Worm (Caenorhabditis elegans): ENCODE data around the gene C53A5.2.

Gene C53A5.2

ce11 chrV:14523105-14523504, at the start of gene C53A5.2:
Gene C53A5.2, minus strand, starts transcription at chrV:14523205.
- TF ChIP-seq unc-62 (GFP tag; optimal IDR thresholded peaks at IDR 0.05), result no peak

ce11 chrV:14562589-14562988, 39.6 kb upstream of the C53A5.2 start, which contains the start of gene C53A5.11:
Gene C53A5.11, plus strand, starts transcription at chrV:14562889.
- no peak for TF ChIP-seq unc-62 (GFP tag; optimal IDR thresholded peaks at IDR 0.05)

ce11 chrV:14559312-14559711, 36.3 kb upstream of the C53A5.2 start, which contains the start of gene srt-32:
Gene srt-32, plus strand, starts transcription at chrV:14559612.
- no peak for TF ChIP-seq unc-62 (GFP tag; optimal IDR thresholded peaks at IDR 0.05)

ce11 chrV:14558757-14559156, 35.8 kb upstream of the C53A5.2 start, which contains the start of gene C53A5.9:
Gene C53A5.9, minus strand, starts transcription at chrV:14558857.
- TF ChIP-seq unc-62 (GFP tag; optimal IDR thresholded peaks at IDR 0.05), result no peak

- TF ChIP-seq unc-62 (GFP tag; optimal IDR thresholded peaks at IDR 0.05), result no peak
Observed at ce11 chrV:14556187-14556586, 33.2 kb upstream of the C53A5.2 start, which contains the start of gene srg-47. Gene srg-47, minus strand, starts transcription at chrV:14556287.

ce11 chrV:14548510-14548909, 25.5 kb upstream of the C53A5.2 start:
- TF ChIP-seq unc-62 (GFP tag; optimal IDR thresholded peaks at IDR 0.05), result no peak

ce11 chrV:14546569-14546968, 23.6 kb upstream of the C53A5.2 start, which contains the start of gene C53A5.13:
Gene C53A5.13, plus strand, starts transcription at chrV:14546869.
- TF ChIP-seq unc-62 (GFP tag; optimal IDR thresholded peaks at IDR 0.05), result no peak

ce11 chrV:14545816-14546283, 22.8 kb upstream of the C53A5.2 start, which contains the start of gene rike-1:
Gene rike-1, minus strand, starts transcription at chrV:14545866.
- TF ChIP-seq unc-62 (GFP tag; optimal IDR thresholded peaks at IDR 0.05), result no peak

ce11 chrV:14542138-14542537, 19.1 kb upstream of the C53A5.2 start:
- no peak for TF ChIP-seq unc-62 (GFP tag; optimal IDR thresholded peaks at IDR 0.05)

ce11 chrV:14540932-14541331, 17.9 kb upstream of the C53A5.2 start:
- no peak for TF ChIP-seq unc-62 (GFP tag; optimal IDR thresholded peaks at IDR 0.05)

- no peak for TF ChIP-seq unc-62 (GFP tag; optimal IDR thresholded peaks at IDR 0.05)
Observed at ce11 chrV:14539355-14539754, 16.4 kb upstream of the C53A5.2 start.

- no peak for TF ChIP-seq unc-62 (GFP tag; optimal IDR thresholded peaks at IDR 0.05)
Observed at ce11 chrV:14536274-14536673, 13.3 kb upstream of the C53A5.2 start, which contains the start of gene tag-191. Gene tag-191, minus strand, starts transcription at chrV:14536374.

ce11 chrV:14532374-14532773, 9.4 kb upstream of the C53A5.2 start:
- no peak for TF ChIP-seq unc-62 (GFP tag; optimal IDR thresholded peaks at IDR 0.05)

ce11 chrV:14530813-14531212, 7.8 kb upstream of the C53A5.2 start, which contains the start of gene kcnl-4:
Gene kcnl-4, plus strand, starts transcription at chrV:14531113.
- no peak for TF ChIP-seq unc-62 (GFP tag; optimal IDR thresholded peaks at IDR 0.05)

ce11 chrV:14527210-14527609, 4.2 kb upstream of the C53A5.2 start:
- TF ChIP-seq unc-62 (GFP tag; optimal IDR thresholded peaks at IDR 0.05), result no peak

- no peak for TF ChIP-seq unc-62 (GFP tag; optimal IDR thresholded peaks at IDR 0.05)
Observed at ce11 chrV:14525089-14525488, 2.1 kb upstream of the C53A5.2 start, which contains the start of gene hda-1. Gene hda-1, plus strand, starts transcription at chrV:14525389.

- TF ChIP-seq unc-62 (GFP tag; optimal IDR thresholded peaks at IDR 0.05), result no peak
Observed at ce11 chrV:14523788-14524582, 980 bp upstream of the C53A5.2 start, which contains the start of gene ril-1. Gene ril-1, minus strand, starts transcription at chrV:14524129.

Data from whole organism, dauer.